Fruit fly (Drosophila melanogaster): ENCODE results near the gene hook.

Gene hook

dm6 chr2L:19068393-19068792, 35.1 kb upstream of the hook start:
- TF ChIP-seq CG7045 (GFP tag; optimal IDR thresholded peaks at IDR 0.05) (no peak), CG1620 (GFP tag; optimal IDR thresholded peaks at IDR 0.05) (no peak), CG7101 (tag; optimal IDR thresholded peaks at IDR 0.05) (no peak), Clk (GFP tag; optimal IDR thresholded peaks at IDR 0.05) (no peak), CG5204 (GFP tag; optimal IDR thresholded peaks at IDR 0.05) (no peak), pad (GFP tag; optimal IDR thresholded peaks at IDR 0.05) (peak; percentile 32), Hr96 (GFP tag; optimal IDR thresholded peaks at IDR 0.05) (no peak), CG14711 (tag; optimal IDR thresholded peaks at IDR 0.05) (no peak), toe (GFP tag; optimal IDR thresholded peaks at IDR 0.05) (no peak)

DNA sequence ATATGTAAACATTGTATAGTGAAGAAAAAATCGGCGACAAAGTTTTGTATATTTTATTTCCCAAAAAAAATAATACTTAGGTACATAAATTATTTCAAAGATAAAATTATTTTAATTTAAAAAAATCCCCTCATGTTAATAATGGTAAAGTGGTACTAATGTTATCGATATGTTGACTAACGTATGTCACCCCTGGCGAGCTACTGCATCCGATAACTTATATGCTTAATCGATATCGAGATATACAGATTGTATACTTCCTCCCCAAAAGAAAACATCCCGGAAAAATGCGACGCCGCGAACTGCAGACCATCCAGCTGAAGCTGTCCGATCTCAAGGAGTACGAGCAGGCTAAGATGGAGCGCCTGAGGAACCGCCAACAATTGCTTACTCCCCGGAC, 31.4 kb upstream of the hook start, which contains the start of gene CG17343:
Gene CG17343, plus strand, starts transcription at position 224 of the 400 bp plus-strand sequence.
- no peak for TF ChIP-seq Hr96 (GFP tag; optimal IDR thresholded peaks at IDR 0.05)

- TF ChIP-seq Mnt (GFP tag; optimal IDR thresholded peaks at IDR 0.05) (peak; percentile 58), CG5204 (GFP tag; optimal IDR thresholded peaks at IDR 0.05) (no peak)
Measured at dm6 chr2L:19063090-19063692, 29.9 kb upstream of the hook start, which contains the start of gene Dus4. TSS of gene Dus4 (plus strand) at chr2L:19063295.

DNA sequence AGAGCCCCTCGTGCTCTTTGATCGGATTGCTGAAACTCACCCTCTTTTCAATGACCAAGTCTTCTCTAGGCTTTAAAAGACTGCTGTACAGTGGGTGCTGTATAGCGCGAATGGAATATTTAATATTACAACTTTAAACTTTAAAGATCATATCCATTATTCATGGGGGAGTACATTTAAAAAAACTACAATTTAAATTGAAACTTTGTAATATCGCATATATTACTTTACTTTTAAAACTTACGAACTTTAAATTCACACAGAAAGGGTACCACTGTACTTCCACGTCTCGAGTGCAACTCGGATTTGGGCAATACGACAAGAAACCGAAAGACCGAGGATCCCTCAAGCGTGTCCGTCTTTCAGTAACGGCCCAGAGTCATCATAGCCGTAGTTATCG, 25.6 kb upstream of the hook start, which contains the start of gene Phlpp:
Gene Phlpp, plus strand, starts transcription at position 214 of the 400 bp plus-strand sequence.
- TF ChIP-seq kay (GFP tag; ENCODE audit: borderline replicate concordance) (no peak), tj (GFP tag; optimal IDR thresholded peaks at IDR 0.05) (no peak), bab1 (GFP tag; optimal IDR thresholded peaks at IDR 0.05) (peak; percentile 42)

DNA sequence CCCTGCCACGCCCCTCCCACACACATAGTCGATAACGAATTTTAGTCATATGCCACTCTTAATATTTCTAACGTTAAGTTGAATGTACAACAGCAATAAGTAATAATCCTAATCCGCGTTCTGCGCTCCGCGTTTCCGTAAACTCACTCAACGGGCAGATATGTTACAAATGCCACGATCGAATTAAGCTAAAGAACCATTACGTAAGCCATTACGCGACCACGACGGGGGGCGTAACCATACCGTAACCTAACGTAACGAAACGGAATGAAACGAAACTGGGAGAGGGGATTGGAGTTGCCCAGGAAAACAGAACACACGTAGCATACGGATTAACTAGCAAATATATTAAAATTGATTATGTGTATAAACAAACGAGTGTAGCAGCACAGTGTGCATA, 24.5 kb upstream of the hook start:
- TF ChIP-seq toe (GFP tag; optimal IDR thresholded peaks at IDR 0.05): no peak

- TF ChIP-seq CG7101 (tag; optimal IDR thresholded peaks at IDR 0.05) (no peak), CG11617 (GFP tag; optimal IDR thresholded peaks at IDR 0.05) (no peak), pad (GFP tag; optimal IDR thresholded peaks at IDR 0.05) (no peak), kay (GFP tag; ENCODE audit: borderline replicate concordance) (no peak), CG33017 (tag; optimal IDR thresholded peaks at IDR 0.05) (no peak), toe (GFP tag; optimal IDR thresholded peaks at IDR 0.05) (no peak), Hr96 (GFP tag; optimal IDR thresholded peaks at IDR 0.05) (no peak), cic (GFP tag; optimal IDR thresholded peaks at IDR 0.05) (no peak), CG1620 (GFP tag; optimal IDR thresholded peaks at IDR 0.05) (no peak), CG14711 (tag; optimal IDR thresholded peaks at IDR 0.05) (no peak), Crg-1 (GFP tag; optimal IDR thresholded peaks at IDR 0.05) (no peak), Clk (GFP tag; optimal IDR thresholded peaks at IDR 0.05) (no peak), CG7045 (GFP tag; optimal IDR thresholded peaks at IDR 0.05) (no peak), tj (GFP tag; optimal IDR thresholded peaks at IDR 0.05) (no peak), bab1 (GFP tag; optimal IDR thresholded peaks at IDR 0.05) (no peak), CG5204 (GFP tag; optimal IDR thresholded peaks at IDR 0.05) (no peak), cnc (optimal IDR thresholded peaks at IDR 0.05) (no peak)
Measured at dm6 chr2L:19054516-19054887, 21.2 kb upstream of the hook start.

DNA sequence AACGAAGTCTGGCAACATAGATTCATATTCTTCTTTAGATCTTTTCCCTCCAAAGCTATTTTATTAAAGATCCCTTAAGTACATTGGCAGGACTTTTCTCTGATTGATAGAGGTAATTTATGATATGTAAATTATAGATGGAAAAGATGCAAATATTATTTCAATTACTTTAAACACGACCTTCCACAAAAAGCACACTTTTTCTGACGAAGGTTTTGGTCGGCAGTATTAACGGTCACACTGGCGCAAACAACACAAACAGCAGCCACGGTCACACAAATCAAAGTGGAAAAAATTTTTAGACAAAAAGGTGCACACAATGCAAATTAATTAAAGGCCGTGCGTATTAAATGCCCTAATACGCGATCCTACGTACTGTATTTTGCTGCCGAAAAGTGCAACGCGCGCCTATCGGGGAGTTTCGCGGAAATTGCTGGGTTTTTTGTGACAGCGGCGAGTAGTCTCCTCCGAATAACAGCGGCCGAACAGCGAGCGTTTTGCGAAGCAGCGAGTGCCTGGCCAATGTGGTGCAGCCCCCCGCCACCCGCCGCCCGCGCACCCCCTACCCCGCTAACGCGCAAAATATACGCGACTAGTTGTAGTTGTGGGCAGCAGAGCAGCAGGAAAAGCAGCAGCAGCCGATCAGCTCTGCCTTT, 20.7 kb upstream of the hook start, which contains the start of gene CG10492:
Gene CG10492, plus strand, starts transcription at position 219 of the 656 bp plus-strand sequence.
- TF ChIP-seq tj (GFP tag; optimal IDR thresholded peaks at IDR 0.05): peak; percentile 65
- peak; percentile 17 for TF ChIP-seq Clk (GFP tag; optimal IDR thresholded peaks at IDR 0.05)
- peak; percentile 39 for TF ChIP-seq CG12768 (GFP tag; optimal IDR thresholded peaks at IDR 0.05)
- TF ChIP-seq bab1 (GFP tag; optimal IDR thresholded peaks at IDR 0.05): peak; percentile 5
- no peak for TF ChIP-seq CG14711 (tag; optimal IDR thresholded peaks at IDR 0.05)
- TF ChIP-seq Hr96 (GFP tag; optimal IDR thresholded peaks at IDR 0.05): no peak
- peak; percentile 50 for TF ChIP-seq CG11617 (GFP tag; optimal IDR thresholded peaks at IDR 0.05)
- peak; percentile 79 for TF ChIP-seq Mnt (GFP tag; optimal IDR thresholded peaks at IDR 0.05)
- peak; percentile 55 for TF ChIP-seq cic (GFP tag; optimal IDR thresholded peaks at IDR 0.05)
- peak; percentile 45 for TF ChIP-seq pad (GFP tag; optimal IDR thresholded peaks at IDR 0.05)

DNA sequence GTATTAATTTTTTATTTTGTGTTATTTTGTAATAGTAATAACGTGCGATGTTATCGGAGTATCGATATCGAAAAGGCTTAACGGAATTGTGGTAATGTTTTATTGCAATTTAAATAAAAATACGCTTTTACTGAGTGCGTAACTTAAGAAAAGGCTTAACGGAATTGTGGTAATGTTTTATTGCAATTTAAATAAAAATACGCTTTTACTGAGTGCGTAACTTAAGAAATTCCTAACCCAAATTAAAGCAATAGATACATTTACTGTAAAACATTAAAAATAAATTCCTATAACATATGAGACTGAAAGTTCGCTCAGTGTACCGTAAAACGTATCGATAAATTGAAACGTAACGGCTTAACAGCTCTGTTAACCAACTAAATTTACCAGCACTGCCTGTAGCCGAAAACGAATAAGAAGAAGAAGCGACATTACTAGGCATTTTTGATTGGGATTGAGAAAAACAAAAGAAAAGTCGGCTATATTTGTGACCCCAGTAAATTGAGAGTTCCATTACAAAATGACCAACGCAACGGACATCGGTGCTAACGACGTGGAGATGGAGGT, 18.3 kb upstream of the hook start, which contains the start of gene Rpn3:
Gene Rpn3, plus strand, starts transcription at position 257 of the 567 bp plus-strand sequence.
- TF ChIP-seq CG14711 (tag; optimal IDR thresholded peaks at IDR 0.05) (peak; percentile 83), CG5204 (GFP tag; optimal IDR thresholded peaks at IDR 0.05) (no peak), CG7101 (tag; optimal IDR thresholded peaks at IDR 0.05) (peak; percentile 83), cic (GFP tag; optimal IDR thresholded peaks at IDR 0.05) (no peak), CG11617 (GFP tag; optimal IDR thresholded peaks at IDR 0.05) (peak; percentile 78), Crg-1 (GFP tag; optimal IDR thresholded peaks at IDR 0.05) (peak; percentile 72), CG1620 (GFP tag; optimal IDR thresholded peaks at IDR 0.05) (peak; percentile 72), CG7045 (GFP tag; optimal IDR thresholded peaks at IDR 0.05) (peak; percentile 56), ovo (GFP tag; optimal IDR thresholded peaks at IDR 0.05) (peak; percentile 29), CG12768 (GFP tag; optimal IDR thresholded peaks at IDR 0.05) (peak; percentile 51), Clk (GFP tag; optimal IDR thresholded peaks at IDR 0.05) (peak; percentile 62), pad (GFP tag; optimal IDR thresholded peaks at IDR 0.05) (peak; percentile 55), toe (GFP tag; optimal IDR thresholded peaks at IDR 0.05) (no peak), tj (GFP tag; optimal IDR thresholded peaks at IDR 0.05) (peak; percentile 60), Hr96 (GFP tag; optimal IDR thresholded peaks at IDR 0.05) (no peak), kay (GFP tag; ENCODE audit: borderline replicate concordance) (no peak), cnc (optimal IDR thresholded peaks at IDR 0.05) (peak; percentile 97 to 99), Mnt (GFP tag; optimal IDR thresholded peaks at IDR 0.05) (peak; percentile 90), bab1 (GFP tag; optimal IDR thresholded peaks at IDR 0.05) (peak; percentile 84), CG33017 (tag; optimal IDR thresholded peaks at IDR 0.05) (peak; percentile 73)
